Worm (Caenorhabditis elegans) whole organism, mixed stage, embryonic: ENCODE data around the gene clec-238.
A peak's percentile ranks its signal among the peaks of the same experiment; 100 is the strongest.

Experiments
- mep-1 ChIP-seq: fragments of 150-350 bp; optimal IDR thresholded peaks from 2 replicates; lab custom pipeline; 2017; ENCODE audit warnings: missing biosample characterization, missing genetic modification reagents, missing genetic modification characterization, inconsistent platforms
- unc-62 ChIP-seq: fragments of 150-350 bp; optimal IDR thresholded peaks from 2 replicates; lab custom pipeline; 2014; ENCODE audit warnings: missing biosample characterization, missing genetic modification reagents, missing genetic modification characterization

DNA sequence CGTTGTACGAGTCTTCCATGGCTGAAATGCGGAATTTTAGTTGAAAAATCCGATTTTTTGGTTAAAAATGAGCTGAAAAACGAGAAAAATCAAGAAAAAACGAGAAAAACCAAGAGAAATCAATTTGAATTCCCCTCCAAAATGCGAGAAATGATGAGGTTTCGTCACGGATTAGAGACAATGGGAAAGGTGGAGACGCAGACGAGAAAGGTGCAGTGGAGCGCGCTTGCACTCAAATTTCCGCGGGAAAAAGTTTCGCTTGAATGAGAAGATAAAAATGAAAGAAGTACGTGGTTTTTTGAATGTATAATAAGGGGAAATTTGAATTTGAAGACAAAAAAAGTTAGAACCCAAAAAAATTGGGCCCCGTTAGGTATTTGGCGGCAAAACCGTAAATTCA, 14.1 kb downstream of the clec-238 start, which contains the start of gene efl-1:
- TF ChIP-seq unc-62 (GFP tag; lab: Kevin White, UChicago) (peak; percentile 36), mep-1 (tag; lab: Kevin White, UChicago) (peak; percentile 98)
